Worm (Caenorhabditis elegans) whole organism, L3 larva: ENCODE results near the gene clec-141.

Source experiments
- ama-1 ChIP-seq: fragments of 150-350 bp; optimal IDR thresholded peaks from 2 replicates; lab custom pipeline; 2018
- ceh-16 ChIP-seq: sonication (generic microtip); optimal IDR thresholded peaks from 2 replicates; lab custom pipeline; 2017; ENCODE audit warnings: missing biosample characterization, missing genetic modification characterization
- fos-1 ChIP-seq: fragments of 150-350 bp; optimal IDR thresholded peaks from 2 replicates; lab custom pipeline; 2014; ENCODE audit warnings: missing biosample characterization, missing genetic modification characterization
- nhr-11 ChIP-seq: fragments of 150-350 bp; optimal IDR thresholded peaks from 2 replicates; lab custom pipeline; 2014; ENCODE audit warnings: missing biosample characterization, missing genetic modification characterization
- nhr-76 ChIP-seq: fragments of 150-350 bp; sonication (generic microtip); optimal IDR thresholded peaks from 5 replicates; lab custom pipeline; 2014; ENCODE audit warnings: missing biosample characterization, missing genetic modification characterization
- pqm-1 ChIP-seq: fragments of 150-350 bp; optimal IDR thresholded peaks from 2 replicates; lab custom pipeline; 2017; ENCODE audit warnings: missing biosample characterization, missing genetic modification characterization, inconsistent platforms

DNA sequence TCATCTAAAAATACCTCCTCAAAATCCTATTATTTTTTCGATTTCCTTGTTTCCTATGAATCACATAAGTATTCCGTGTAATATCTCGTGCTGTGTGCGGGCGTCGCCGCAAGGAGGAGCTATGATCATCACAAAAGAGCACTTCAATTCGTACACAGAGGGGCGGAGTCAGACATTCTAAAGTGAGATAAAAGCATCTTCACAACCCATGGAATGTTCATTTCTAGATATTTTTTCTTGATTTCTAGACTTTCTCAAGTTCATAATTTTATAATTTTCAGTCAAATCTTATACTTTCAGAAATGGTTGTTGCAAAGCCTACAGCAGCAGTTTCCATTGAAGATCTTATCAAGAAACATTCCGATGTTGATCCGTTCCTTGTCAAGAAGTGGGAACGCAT lies 39.9 kb upstream of the clec-141 start, which contains the start of gene cex-1:
- TF ChIP-seq nhr-11 (tag; lab: Kevin White, UChicago) (no peak), ama-1 (no peak), pqm-1 (tag; lab: Kevin White, UChicago) (no peak), fos-1 (no peak), ceh-16 (tag; lab: Kevin White, UChicago) (no peak), nhr-76 (tag; lab: Kevin White, UChicago) (no peak)
